Worm (Caenorhabditis elegans) whole organism, young adult: Measurements from ENCODE around the gene nep-12.

Experiments used
- ceh-91 ChIP-seq: fragments of 200-800 bp; sonication (Bioruptor generic); IDR thresholded peaks from 2 replicates; pipeline ENCODE4 v1.3.6; 2022; ENCODE audit warnings: missing genetic modification reagents, missing genetic modification characterization, missing compliant biosample characterization
- dpl-1 ChIP-seq: fragments of 150-350 bp; optimal IDR thresholded peaks from 2 replicates; lab custom pipeline; 2014; ENCODE audit warnings: missing biosample characterization, missing genetic modification reagents, missing genetic modification characterization
- sdz-38 ChIP-seq: sonication (generic microtip); optimal IDR thresholded peaks from 2 replicates; lab custom pipeline; 2016; ENCODE audit warnings: missing genotype, missing genetic modification characterization, missing compliant biosample characterization

ce11 chrII:4759835-4760234 is 24.5 kb downstream of the nep-12 start:
- TF ChIP-seq sdz-38 (tag; lab: Kevin White, UChicago) (no peak), dpl-1 (no peak), ceh-91 (no peak)
